Fruit fly (Drosophila melanogaster): Measurements from ENCODE around the gene mask.

Gene mask

DNA sequence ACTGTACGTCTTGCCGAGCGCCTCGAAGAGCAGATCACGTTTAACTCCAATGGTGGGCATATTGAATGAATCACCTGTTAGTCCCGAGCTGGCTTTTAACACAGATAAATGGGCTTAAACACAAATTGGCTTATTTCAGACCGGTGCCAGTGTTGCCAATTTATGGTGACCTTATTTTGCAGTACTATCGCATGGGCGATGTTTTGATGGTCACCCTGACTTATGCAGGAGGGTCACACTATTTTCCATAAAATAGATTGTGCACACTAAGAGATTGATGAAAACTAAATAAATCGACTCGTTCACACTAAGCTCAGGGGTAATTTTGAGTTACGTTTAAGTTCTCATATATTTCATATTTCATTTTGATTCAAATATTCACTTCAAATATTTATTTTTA is 22.1 kb downstream of the mask start, which contains the start of gene beta-PheRS:
Gene beta-PheRS, minus strand, starts transcription at position 186 of the 400 bp plus-strand sequence.
- TF ChIP-seq insv (optimal IDR thresholded peaks at IDR 0.05) (no peak), psq (optimal IDR thresholded peaks at IDR 0.05) (no peak), h (optimal IDR thresholded peaks at IDR 0.05) (no peak), Sin3A (optimal IDR thresholded peaks at IDR 0.05) (no peak), ttk (optimal IDR thresholded peaks at IDR 0.05) (no peak), Myc (optimal IDR thresholded peaks at IDR 0.05) (no peak)

DNA sequence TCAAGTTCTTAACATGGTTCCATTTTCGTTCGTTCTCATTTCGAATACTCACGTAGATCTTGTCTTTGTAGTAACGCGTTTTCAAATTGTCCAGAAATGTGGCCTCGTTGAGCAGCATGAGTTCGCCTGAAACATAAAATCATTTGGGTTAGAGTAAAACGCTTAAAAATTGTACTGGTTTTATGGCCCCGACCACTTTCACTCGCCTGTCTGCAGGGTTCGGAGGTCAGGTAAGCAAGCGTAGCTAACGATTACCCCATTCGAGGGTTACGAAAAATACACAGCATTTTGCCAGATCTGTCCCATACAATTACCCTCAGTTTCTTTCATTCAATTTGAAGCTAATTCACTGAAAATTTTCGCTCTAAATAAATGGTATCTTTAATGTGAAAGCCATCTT is 28.0 kb downstream of the mask start:
- no peak for TF ChIP-seq insv (optimal IDR thresholded peaks at IDR 0.05)
- TF ChIP-seq Myc (optimal IDR thresholded peaks at IDR 0.05), result no peak
- no peak for TF ChIP-seq Sin3A (optimal IDR thresholded peaks at IDR 0.05)
- TF ChIP-seq ttk (optimal IDR thresholded peaks at IDR 0.05), result no peak
- TF ChIP-seq h (optimal IDR thresholded peaks at IDR 0.05), result no peak
- no peak for TF ChIP-seq psq (optimal IDR thresholded peaks at IDR 0.05)

DNA sequence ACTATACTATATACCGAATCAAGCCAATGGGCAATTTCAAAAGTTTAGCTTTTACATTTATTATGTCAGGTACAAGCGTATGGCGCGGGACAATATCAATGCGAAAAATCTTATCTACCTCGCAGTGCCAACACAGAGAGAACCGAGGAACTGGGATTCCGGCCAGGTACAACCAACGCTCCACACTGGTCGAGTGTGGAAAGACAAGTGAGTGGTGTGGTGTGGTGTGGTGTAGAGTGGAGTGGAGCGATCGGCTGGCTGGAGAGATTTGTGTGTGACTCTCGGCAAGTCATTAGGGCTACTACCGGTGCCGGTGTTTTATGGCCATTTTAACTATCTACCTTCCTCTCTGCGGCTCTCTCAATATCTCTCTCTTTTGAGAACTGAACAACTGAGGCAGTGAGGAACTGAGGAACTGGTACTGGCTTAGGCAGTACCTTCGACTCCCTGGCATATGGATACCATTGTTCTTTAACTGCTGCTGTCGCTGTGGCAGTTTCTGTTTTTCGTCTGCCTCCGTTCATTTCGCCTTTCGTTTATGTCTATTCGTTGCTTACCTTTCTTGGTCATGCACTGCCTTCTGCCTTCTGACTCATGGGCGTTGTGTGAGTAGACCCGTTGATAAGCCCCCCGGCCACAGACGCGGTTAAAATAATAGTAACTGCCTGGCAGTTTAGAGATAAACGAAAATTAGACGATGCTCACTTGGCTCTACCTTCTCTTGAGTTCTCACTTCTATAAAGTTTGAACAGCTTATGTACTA is 29.1 kb downstream of the mask start:
- TF ChIP-seq h (optimal IDR thresholded peaks at IDR 0.05) (no peak), Myc (optimal IDR thresholded peaks at IDR 0.05) (no peak), Sin3A (optimal IDR thresholded peaks at IDR 0.05) (no peak), ttk (optimal IDR thresholded peaks at IDR 0.05) (no peak), psq (optimal IDR thresholded peaks at IDR 0.05) (no peak), insv (optimal IDR thresholded peaks at IDR 0.05) (no peak)

DNA sequence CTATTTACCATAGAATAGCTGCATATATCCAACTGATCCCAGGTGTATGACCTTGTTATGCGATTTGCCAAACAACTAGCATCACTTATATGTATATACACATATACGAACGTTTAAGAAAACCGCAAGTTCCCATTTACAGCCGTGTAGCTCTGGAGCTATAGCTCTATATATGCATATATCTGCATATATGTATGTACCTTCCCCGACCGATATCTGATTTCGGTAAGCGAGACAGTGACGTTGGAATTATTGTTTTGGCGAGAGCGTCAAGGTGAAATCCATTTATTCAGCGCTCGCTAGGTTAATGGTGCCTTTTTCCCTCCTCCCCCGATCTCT is 29.6 kb downstream of the mask start:
- no peak for TF ChIP-seq psq (optimal IDR thresholded peaks at IDR 0.05)
- no peak for TF ChIP-seq Myc (optimal IDR thresholded peaks at IDR 0.05)
- no peak for TF ChIP-seq Sin3A (optimal IDR thresholded peaks at IDR 0.05)

DNA sequence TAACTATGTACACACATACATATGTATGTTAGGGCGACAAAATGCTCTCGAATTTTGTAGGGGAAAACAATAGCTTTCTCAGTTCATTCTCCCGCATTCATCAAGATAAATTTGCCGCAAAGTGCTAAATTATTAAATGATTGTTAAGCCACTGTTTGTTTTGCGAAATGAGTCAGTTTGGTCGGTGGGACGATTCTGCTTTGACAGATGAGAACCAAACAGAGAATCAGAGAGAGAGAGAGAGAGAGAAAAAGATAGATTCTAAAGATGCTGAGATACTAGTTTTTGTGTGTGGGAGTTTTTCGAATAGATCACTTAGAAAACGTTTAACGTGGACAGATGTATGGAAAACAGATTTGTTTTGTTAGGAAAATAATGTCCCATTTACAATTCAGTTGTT is 30.0 kb downstream of the mask start:
- TF ChIP-seq h (optimal IDR thresholded peaks at IDR 0.05), result no peak
- no peak for TF ChIP-seq Sin3A (optimal IDR thresholded peaks at IDR 0.05)
- no peak for TF ChIP-seq Myc (optimal IDR thresholded peaks at IDR 0.05)
- TF ChIP-seq insv (optimal IDR thresholded peaks at IDR 0.05), result no peak
- no peak for TF ChIP-seq ttk (optimal IDR thresholded peaks at IDR 0.05)
- TF ChIP-seq psq (optimal IDR thresholded peaks at IDR 0.05), result no peak

DNA sequence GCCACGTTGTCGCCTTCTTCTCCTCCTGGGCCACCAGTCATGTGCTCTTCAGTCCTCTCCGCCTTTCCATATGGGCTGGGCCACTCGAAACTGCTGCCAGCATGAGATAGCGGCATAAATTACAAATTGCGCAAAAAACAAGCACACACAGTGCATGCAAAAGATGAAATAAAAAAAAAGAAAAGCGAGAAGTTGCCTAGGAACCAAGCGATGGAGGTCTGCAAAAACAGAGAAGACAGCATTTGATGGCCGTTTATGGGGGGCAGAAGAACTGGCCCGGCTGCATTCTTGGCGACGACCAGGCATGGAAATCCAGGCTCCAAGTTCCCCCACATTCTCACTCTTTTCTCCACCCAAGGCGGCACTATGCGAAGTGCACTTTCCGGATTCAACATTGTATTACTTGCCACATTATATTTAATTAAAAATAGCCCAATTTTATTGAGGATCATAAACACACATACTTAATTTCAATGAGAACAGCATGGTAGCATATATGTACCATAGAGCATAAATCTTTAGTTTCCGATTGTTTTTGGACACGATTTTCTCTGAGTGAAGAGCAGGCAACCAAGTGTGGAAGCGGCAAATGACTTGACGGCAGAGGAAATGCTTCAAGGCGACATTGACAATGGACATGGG is 31.1 kb downstream of the mask start:
- no peak for TF ChIP-seq Myc (optimal IDR thresholded peaks at IDR 0.05)
- TF ChIP-seq insv (optimal IDR thresholded peaks at IDR 0.05), result no peak
- no peak for TF ChIP-seq Sin3A (optimal IDR thresholded peaks at IDR 0.05)
- TF ChIP-seq h (optimal IDR thresholded peaks at IDR 0.05), result no peak
- TF ChIP-seq psq (optimal IDR thresholded peaks at IDR 0.05), result no peak
- no peak for TF ChIP-seq ttk (optimal IDR thresholded peaks at IDR 0.05)

DNA sequence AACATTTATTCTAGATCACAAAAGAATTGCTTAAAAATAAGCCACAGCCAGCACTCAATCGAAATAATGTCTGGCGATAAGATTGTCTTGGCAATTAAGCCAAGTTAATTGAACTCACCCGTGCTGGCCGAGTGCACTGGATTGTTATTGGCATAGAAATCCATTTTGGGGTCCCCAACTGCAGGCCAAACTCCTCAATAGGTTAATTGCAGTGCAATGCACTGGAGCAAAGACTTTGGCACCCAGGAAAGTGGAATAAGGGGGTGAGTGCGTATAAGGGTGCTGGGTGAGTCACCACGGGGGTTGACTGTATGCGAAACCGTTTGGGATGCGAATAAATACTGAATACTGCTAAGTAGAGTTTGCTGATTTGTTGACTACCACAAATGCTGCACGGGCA is 32.6 kb downstream of the mask start:
- TF ChIP-seq Sin3A (optimal IDR thresholded peaks at IDR 0.05) (no peak), h (optimal IDR thresholded peaks at IDR 0.05) (no peak), insv (optimal IDR thresholded peaks at IDR 0.05) (no peak), ttk (optimal IDR thresholded peaks at IDR 0.05) (no peak), psq (optimal IDR thresholded peaks at IDR 0.05) (no peak), Myc (optimal IDR thresholded peaks at IDR 0.05) (no peak)

DNA sequence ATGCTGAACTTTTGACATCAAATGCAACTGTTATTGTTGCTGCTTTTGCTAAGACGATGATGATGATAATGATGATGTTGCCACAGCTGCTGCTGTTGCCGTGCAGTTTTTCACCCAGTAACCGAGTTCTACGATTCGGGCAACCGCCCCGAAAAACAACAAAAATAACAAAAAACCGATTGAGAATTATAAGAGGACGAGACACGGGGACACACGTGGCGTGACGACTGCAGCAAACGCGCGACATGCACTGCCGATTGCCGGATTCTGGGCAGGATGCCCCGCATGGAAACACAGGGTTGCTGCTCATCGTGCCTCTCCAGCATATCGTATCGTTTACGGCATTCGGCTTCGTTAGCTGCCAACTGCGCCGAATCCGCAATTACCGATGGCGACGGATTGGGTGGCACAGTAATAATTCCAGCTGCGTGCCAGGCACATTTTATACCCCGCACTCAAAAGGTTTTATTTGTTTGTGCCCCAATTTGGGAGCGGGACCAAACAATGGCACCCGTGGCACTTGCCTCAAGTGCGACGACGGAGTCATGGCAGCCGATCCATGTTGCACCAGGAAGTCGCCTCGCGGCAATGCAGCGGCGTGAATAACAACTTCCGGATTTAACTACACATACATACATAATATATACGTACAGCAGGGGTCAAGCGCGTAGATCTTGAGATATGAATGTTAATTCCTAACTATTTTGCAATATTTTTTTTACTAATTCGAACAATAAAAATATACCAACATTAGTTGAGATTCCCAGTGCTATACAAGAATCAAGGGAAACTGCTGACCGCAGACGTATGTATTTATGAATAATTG is 33.4 kb downstream of the mask start:
- TF ChIP-seq h (optimal IDR thresholded peaks at IDR 0.05) (no peak), psq (optimal IDR thresholded peaks at IDR 0.05) (no peak), Myc (optimal IDR thresholded peaks at IDR 0.05) (no peak), ttk (optimal IDR thresholded peaks at IDR 0.05) (no peak), insv (optimal IDR thresholded peaks at IDR 0.05) (no peak)

DNA sequence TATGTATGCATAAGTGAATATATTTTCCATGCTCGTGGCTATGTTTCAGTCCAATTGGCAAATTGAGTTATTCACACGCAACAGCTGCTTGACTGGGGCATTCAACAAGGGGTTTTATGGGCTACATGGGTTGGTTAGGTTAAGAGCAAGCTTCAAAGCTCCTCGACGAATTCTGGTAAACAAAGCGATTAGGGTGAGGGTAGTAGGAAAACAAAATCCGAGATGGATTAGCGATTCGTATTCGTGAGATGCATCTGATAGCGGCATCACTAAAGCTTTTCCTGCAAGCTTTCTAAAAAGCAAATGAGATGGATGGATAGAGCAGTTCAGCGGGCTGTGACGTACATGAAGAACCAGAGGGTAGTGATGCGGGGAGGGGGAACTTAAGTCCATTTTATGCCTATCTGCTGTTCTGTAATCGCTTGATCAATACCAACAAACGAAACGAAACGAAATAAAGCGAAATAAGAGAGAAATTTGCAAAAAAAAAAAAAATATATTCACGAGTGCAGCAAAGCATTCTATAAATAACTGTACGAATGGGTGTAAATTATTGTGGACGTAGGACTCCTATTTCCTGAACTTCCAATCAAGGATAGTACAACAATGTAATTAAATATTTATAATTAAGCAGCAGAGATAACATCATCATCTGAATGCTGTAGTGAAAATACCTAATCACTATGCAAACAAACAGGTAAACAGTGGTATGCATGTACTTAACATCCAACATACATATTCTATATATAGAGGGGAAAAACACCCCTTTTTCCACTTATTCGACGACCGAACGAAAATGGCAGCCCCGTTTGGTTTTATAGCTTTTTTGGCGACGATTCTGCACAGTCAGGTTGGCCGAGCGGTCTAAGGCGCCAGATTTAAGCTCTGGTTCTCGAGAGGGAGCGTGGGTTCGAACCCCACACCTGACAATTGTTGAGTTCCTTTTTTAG is 34.3 kb downstream of the mask start:
- TF ChIP-seq ttk (optimal IDR thresholded peaks at IDR 0.05) (no peak), h (optimal IDR thresholded peaks at IDR 0.05) (no peak), insv (optimal IDR thresholded peaks at IDR 0.05) (no peak), Myc (optimal IDR thresholded peaks at IDR 0.05) (no peak), psq (optimal IDR thresholded peaks at IDR 0.05) (no peak), Sin3A (optimal IDR thresholded peaks at IDR 0.05) (no peak)

DNA sequence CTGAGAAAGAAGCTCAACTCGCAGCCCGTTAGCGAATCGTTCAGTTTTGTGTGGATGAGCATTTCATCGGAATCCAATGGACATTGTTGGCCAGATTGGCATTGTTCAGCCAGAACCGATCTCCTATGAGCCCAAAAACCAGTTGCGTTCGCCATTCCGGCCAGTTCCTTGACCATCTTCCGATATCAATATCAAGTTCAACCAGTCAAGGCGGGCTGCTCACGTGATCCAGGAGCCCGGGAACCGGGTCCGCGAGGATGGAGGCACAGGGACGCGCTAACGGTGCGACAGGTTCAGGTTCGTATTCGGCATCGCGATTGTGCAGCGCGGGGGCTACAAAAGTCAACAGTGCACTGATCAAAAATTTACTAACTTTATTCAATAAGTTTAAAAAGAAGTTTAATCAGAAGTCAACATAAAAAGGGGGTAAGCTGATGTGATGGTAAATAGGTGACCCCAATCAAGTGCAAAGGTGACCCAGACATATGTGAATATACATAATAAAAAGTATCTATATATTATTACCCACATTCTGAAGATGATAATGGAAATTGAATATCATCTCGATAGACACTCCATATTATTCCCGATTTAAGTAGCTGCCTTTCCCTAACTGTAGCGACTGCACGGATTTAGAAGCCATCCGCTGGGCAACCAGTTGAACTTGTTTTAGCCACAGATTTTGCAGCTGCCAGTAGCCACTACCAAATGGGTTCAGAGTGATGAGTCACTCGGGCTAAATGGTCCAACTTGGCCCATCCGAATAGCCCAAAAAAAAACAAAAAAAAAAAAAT is 36.6 kb downstream of the mask start:
- no peak for TF ChIP-seq psq (optimal IDR thresholded peaks at IDR 0.05)
- no peak for TF ChIP-seq insv (optimal IDR thresholded peaks at IDR 0.05)
- no peak for TF ChIP-seq Myc (optimal IDR thresholded peaks at IDR 0.05)
- no peak for TF ChIP-seq ttk (optimal IDR thresholded peaks at IDR 0.05)
- no peak for TF ChIP-seq h (optimal IDR thresholded peaks at IDR 0.05)
